Fruit fly (Drosophila melanogaster) whole organism, pupa: Measurements from ENCODE around the gene RpL24-like.

Experiments
- CG10348 ChIP-seq: fragments of 200-800 bp; sonication (Bioruptor generic); IDR thresholded peaks from 2 replicates; pipeline ENCODE4 v1.3.6; 2022; ENCODE audit warnings: missing biosample characterization, missing genetic modification characterization
- CG32121 ChIP-seq: fragments of 200-800 bp; sonication (Bioruptor generic); IDR thresholded peaks from 2 replicates; pipeline ENCODE4 v1.3.6; 2022; ENCODE audit warnings: missing biosample characterization, missing genetic modification characterization
- CG8159 ChIP-seq: fragments of 200-800 bp; sonication (Bioruptor generic); optimal IDR thresholded peaks from 3 replicates; lab custom pipeline; 2018; ENCODE audit warnings: missing biosample characterization, mild to moderate bottlenecking, missing genetic modification characterization, moderate library complexity
- EcR ChIP-seq: fragments of 200-800 bp; sonication (Bioruptor generic); optimal IDR thresholded peaks from 3 replicates; lab custom pipeline; 2019; ENCODE audit warnings: missing biosample characterization, missing genetic modification characterization, mild to moderate bottlenecking, moderate library complexity, missing genetic modification reagents
- Ets98B ChIP-seq: fragments of 200-800 bp; sonication (Bioruptor generic); IDR thresholded peaks from 2 replicates; pipeline ENCODE4 v1.3.6; 2022; ENCODE audit warnings: missing biosample characterization, missing genetic modification characterization
- Pif1B ChIP-seq: fragments of 200-800 bp; sonication (Bioruptor generic); optimal IDR thresholded peaks from 3 replicates; lab custom pipeline; 2016; ENCODE audit warnings: missing biosample characterization, missing genetic modification characterization
- Snoo ChIP-seq: fragments of 200-800 bp; sonication (Bioruptor generic); optimal IDR thresholded peaks from 3 replicates; lab custom pipeline; 2017; ENCODE audit warnings: missing biosample characterization, mild to moderate bottlenecking, missing genetic modification characterization, inconsistent platforms
- fd96Ca ChIP-seq: fragments of 200-800 bp; sonication (Bioruptor generic); IDR thresholded peaks from 3 replicates; pipeline ENCODE4 v1.3.6; 2022; ENCODE audit warnings: missing biosample characterization, missing genetic modification characterization
- rn ChIP-seq: fragments of 200-800 bp; sonication (Bioruptor generic); IDR thresholded peaks from 2 replicates; pipeline ENCODE4 v1.3.6; 2022; ENCODE audit warnings: missing biosample characterization, missing genetic modification characterization

dm6 chr3R:11412371-11412770, 19.0 kb downstream of the RpL24-like start, which contains the start of gene Ipo9:
- no peak for TF ChIP-seq EcR (GFP tag; lab: Kevin White, UChicago)
- no peak for TF ChIP-seq CG10348 (GFP tag; lab: Robert Waterston, UW)
- TF ChIP-seq Ets98B (GFP tag; lab: Robert Waterston, UW): no peak
- TF ChIP-seq Snoo (tag; lab: Kevin White, UChicago): no peak
- TF ChIP-seq CG8159 (tag; lab: Kevin White, UChicago): no peak
- TF ChIP-seq rn (GFP tag; lab: Robert Waterston, UW): no peak
- TF ChIP-seq CG32121 (GFP tag; lab: Robert Waterston, UW): no peak
- no peak for TF ChIP-seq fd96Ca
- no peak for TF ChIP-seq Pif1B (GFP tag; lab: Kevin White, UChicago)
